Worm (Caenorhabditis elegans) whole organism, mixed stage, embryonic: Measurements from ENCODE around the gene C10C6.3.

Source experiments
- blmp-1 ChIP-seq: fragments of 150-350 bp; optimal IDR thresholded peaks from 2 replicates; lab custom pipeline; 2014; ENCODE audit warnings: missing biosample characterization, missing genetic modification characterization
- ceh-83 ChIP-seq: fragments of 200-800 bp; sonication (Bioruptor generic); optimal IDR thresholded peaks from 2 replicates; lab custom pipeline; 2018; ENCODE audit warnings: mild to moderate bottlenecking, missing genetic modification characterization, missing compliant biosample characterization
- elt-3 ChIP-seq: fragments of 150-350 bp; optimal IDR thresholded peaks from 2 replicates; lab custom pipeline; 2014; ENCODE audit warnings: missing biosample characterization, missing genetic modification characterization
- hlh-1 ChIP-seq: fragments of 150-350 bp; optimal IDR thresholded peaks from 2 replicates; lab custom pipeline; 2014; ENCODE audit warnings: missing biosample characterization, missing genetic modification reagents, missing genetic modification characterization
- lsy-2 ChIP-seq: fragments of 150-350 bp; optimal IDR thresholded peaks from 2 replicates; lab custom pipeline; 2014; ENCODE audit warnings: missing biosample characterization, missing genetic modification characterization
- mls-2 ChIP-seq: sonication (generic microtip); optimal IDR thresholded peaks from 2 replicates; lab custom pipeline; 2016; ENCODE audit warnings: mild to moderate bottlenecking, missing genetic modification characterization, moderate library complexity, missing compliant biosample characterization
- nhr-237 ChIP-seq: fragments of 150-350 bp; optimal IDR thresholded peaks from 2 replicates; lab custom pipeline; 2014; ENCODE audit warnings: missing biosample characterization, missing genetic modification characterization
- nhr-76 ChIP-seq: sonication (generic microtip); optimal IDR thresholded peaks from 2 replicates; lab custom pipeline; 2017; ENCODE audit warnings: missing biosample characterization, missing genetic modification characterization
- pha-4 ChIP-seq: fragments of 150-350 bp; optimal IDR thresholded peaks from 2 replicates; lab custom pipeline; 2018; ENCODE audit warnings: missing biosample characterization, missing genetic modification reagents, missing genetic modification characterization
- snpc-4 ChIP-seq: fragments of 150-350 bp; optimal IDR thresholded peaks from 2 replicates; lab custom pipeline; 2014; ENCODE audit warnings: missing biosample characterization, missing genetic modification characterization
- unc-62 ChIP-seq: fragments of 150-350 bp; optimal IDR thresholded peaks from 2 replicates; lab custom pipeline; 2014; ENCODE audit warnings: missing biosample characterization, missing genetic modification reagents, missing genetic modification characterization

- TF ChIP-seq elt-3 (tag; lab: Kevin White, UChicago) (no peak), snpc-4 (tag; lab: Kevin White, UChicago) (no peak), mls-2 (tag; lab: Kevin White, UChicago) (no peak), nhr-237 (tag; lab: Kevin White, UChicago) (no peak), blmp-1 (tag; lab: Kevin White, UChicago) (no peak), lsy-2 (tag; lab: Kevin White, UChicago) (no peak), unc-62 (GFP tag; lab: Kevin White, UChicago) (no peak), hlh-1 (tag; lab: Kevin White, UChicago) (no peak), ceh-83 (GFP tag; lab: Kevin White, UChicago) (no peak), pha-4 (tag; lab: Kevin White, UChicago) (no peak), nhr-76 (tag; lab: Kevin White, UChicago) (no peak)
Measured at ce11 chrIV:11489077-11489476, 24.1 kb upstream of the C10C6.3 start.
